Worm (Caenorhabditis elegans): ENCODE results near the gene ZC477.2.

The ZC477.2 gene

DNA sequence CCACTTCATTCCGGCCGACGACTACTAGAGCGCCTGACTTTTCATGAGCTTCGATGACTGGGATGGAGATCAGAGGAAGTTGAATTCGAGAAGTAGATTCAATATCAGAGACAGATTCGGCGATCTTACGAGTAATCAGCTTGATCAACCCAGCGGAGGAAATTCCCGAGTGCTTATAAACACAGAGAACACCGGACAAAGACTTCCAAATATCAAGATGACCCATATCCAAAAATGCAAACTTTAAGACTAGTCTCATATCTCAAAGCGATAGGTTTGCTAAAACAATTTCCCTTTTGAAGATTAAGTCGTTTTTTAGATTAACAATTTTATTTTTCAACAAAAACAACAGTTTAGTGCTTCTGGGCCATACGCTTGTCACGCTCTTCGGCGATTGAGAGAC lies 24.6 kb upstream of the ZC477.2 start, which contains the start of gene Y43B11AR.3 (continued):
- no peak for TF ChIP-seq attf-4 (tag; optimal IDR thresholded peaks at IDR 0.05)
- TF ChIP-seq daf-8 (GFP tag; IDR thresholded peaks at IDR 0.05): no peak
- no peak for TF ChIP-seq dmd-9 (GFP tag; IDR thresholded peaks at IDR 0.05)
- no peak for TF ChIP-seq sdz-12 (GFP tag; optimal IDR thresholded peaks at IDR 0.05)
- peak; percentile 49 for TF ChIP-seq spr-3 (GFP tag; optimal IDR thresholded peaks at IDR 0.05)
- no peak for TF ChIP-seq ZK546.5 (tag; optimal IDR thresholded peaks at IDR 0.05)
- no peak for TF ChIP-seq ceh-62 (tag; optimal IDR thresholded peaks at IDR 0.05)
- no peak for TF ChIP-seq mep-1 (tag; optimal IDR thresholded peaks at IDR 0.05)
- no peak for TF ChIP-seq hif-1 (tag; optimal IDR thresholded peaks at IDR 0.05)
- no peak for TF ChIP-seq Y5F2A.4 (GFP tag; optimal IDR thresholded peaks at IDR 0.05)
- no peak for TF ChIP-seq aly-2 (tag; optimal IDR thresholded peaks at IDR 0.05)
- TF ChIP-seq dve-1 (tag; optimal IDR thresholded peaks at IDR 0.05; ENCODE audit: insufficient read depth): no peak
- TF ChIP-seq ctbp-1 (GFP tag; IDR thresholded peaks at IDR 0.05): peak; percentile 75
- TF ChIP-seq dmd-8 (GFP tag; IDR thresholded peaks at IDR 0.05): peak; percentile 74; the same call in 1 of the 2 replicates
- TF ChIP-seq dpl-1 (GFP tag; optimal IDR thresholded peaks at IDR 0.05): no peak
- TF ChIP-seq nhr-77 (tag; optimal IDR thresholded peaks at IDR 0.05): no peak
- TF ChIP-seq Y105C5A.15 (GFP tag; IDR thresholded peaks at IDR 0.05): peak; percentile 64; the same call in 1 of the 2 replicates
- no peak for TF ChIP-seq R02D3.7 (tag; optimal IDR thresholded peaks at IDR 0.05)
- TF ChIP-seq nhr-11 (tag; optimal IDR thresholded peaks at IDR 0.05): no peak
- TF ChIP-seq lir-3 (tag; optimal IDR thresholded peaks at IDR 0.05): no peak
- no peak for TF ChIP-seq fos-1 (tag; optimal IDR thresholded peaks at IDR 0.05)
- no peak for TF ChIP-seq T20F7.1 (GFP tag; optimal IDR thresholded peaks at IDR 0.05)
- TF ChIP-seq mes-2 (tag; optimal IDR thresholded peaks at IDR 0.05; ENCODE audit: poor library complexity, severe bottlenecking): peak; percentile 39
- TF ChIP-seq ztf-7 (tag; optimal IDR thresholded peaks at IDR 0.05): no peak
- no peak for TF ChIP-seq nhr-42 (GFP tag; IDR thresholded peaks at IDR 0.05)
- TF ChIP-seq unc-62 (GFP tag; optimal IDR thresholded peaks at IDR 0.05 in 1 of 2): no peak
- TF ChIP-seq unc-62 (tag; optimal IDR thresholded peaks at IDR 0.05): no peak
- no peak for TF ChIP-seq lin-29 (GFP tag; IDR thresholded peaks at IDR 0.05)
- no peak for TF ChIP-seq nhr-48 (tag; optimal IDR thresholded peaks at IDR 0.05)
- TF ChIP-seq lin-15B (tag; optimal IDR thresholded peaks at IDR 0.05): no peak
- TF ChIP-seq T26A8.4 (GFP tag; IDR thresholded peaks at IDR 0.05): no peak
- TF ChIP-seq unc-130 (GFP tag; optimal IDR thresholded peaks at IDR 0.05): peak; percentile 86
- TF ChIP-seq arid-1 (GFP tag; conservative IDR thresholded peaks at IDR 0.05): peak; percentile 75
- no peak for TF ChIP-seq daf-12 (tag; optimal IDR thresholded peaks at IDR 0.05)
- peak; percentile 85; the same call in 1 of the 2 replicates for TF ChIP-seq Y48G9A.11 (GFP tag; IDR thresholded peaks at IDR 0.05)
- no peak for TF ChIP-seq cey-2 (tag; optimal IDR thresholded peaks at IDR 0.05; ENCODE audit: borderline replicate concordance, insufficient read depth)
- no peak for TF ChIP-seq nhr-10 (tag; optimal IDR thresholded peaks at IDR 0.05)
- no peak for TF ChIP-seq lin-39 (tag; optimal IDR thresholded peaks at IDR 0.05)
- TF ChIP-seq tag-97 (GFP tag; IDR thresholded peaks at IDR 0.05): no peak
- TF ChIP-seq gei-8 (GFP tag; optimal IDR thresholded peaks at IDR 0.05): peak; percentile 17
- peak; percentile 79; the same call in 1 of the 2 replicates for TF ChIP-seq tra-1 (GFP tag; IDR thresholded peaks at IDR 0.05)
- no peak for TF ChIP-seq ces-1 (GFP tag; optimal IDR thresholded peaks at IDR 0.05)
- peak; percentile 24; the same call in 1 of the 2 replicates for TF ChIP-seq zfp-3 (GFP tag; conservative IDR thresholded peaks at IDR 0.05)
- TF ChIP-seq madf-5 (GFP tag; IDR thresholded peaks at IDR 0.05): peak in 1 of 2 experiments; percentile 89; a peak in 2 of 4 replicates
- TF ChIP-seq fkh-10 (GFP tag; optimal IDR thresholded peaks at IDR 0.05): no peak
- TF ChIP-seq nhr-28 (tag; optimal IDR thresholded peaks at IDR 0.05): no peak
- peak; percentile 22 for TF ChIP-seq duxl-1 (tag; optimal IDR thresholded peaks at IDR 0.05; ENCODE audit: poor library complexity)
- no peak for TF ChIP-seq nhr-6 (tag; optimal IDR thresholded peaks at IDR 0.05)
- no peak for TF ChIP-seq ceh-28 (tag; optimal IDR thresholded peaks at IDR 0.05)
- peak; percentile 66; the same call in 1 of the 2 replicates for TF ChIP-seq mdt-29 (GFP tag; IDR thresholded peaks at IDR 0.05)
- no peak for TF ChIP-seq nhr-111 (GFP tag; optimal IDR thresholded peaks at IDR 0.05)
- no peak for TF ChIP-seq mxl-2 (GFP tag; conservative IDR thresholded peaks at IDR 0.05)
